Fruit fly (Drosophila melanogaster) whole organism: ENCODE data around the gene Mcm10.

Source experiments
- CG8478 ChIP-seq: fragments of >200 bp; optimal IDR thresholded peaks from 2 replicates; lab custom pipeline; 2018; ENCODE audit warnings: inconsistent platforms
- Dll ChIP-seq: fragments of >200 bp; optimal IDR thresholded peaks from 2 replicates; lab custom pipeline; 2017
- EcR ChIP-seq, 2 experiments: fragments of >200 bp; optimal IDR thresholded peaks; 2 replicates each; lab custom pipeline; 2017; ENCODE audit warnings: missing biosample characterization in 2 of 2, missing genetic modification characterization in 2 of 2, missing genetic modification reagents in 2 of 2
- pan ChIP-seq: fragments of >200 bp; optimal IDR thresholded peaks from 2 replicates; lab custom pipeline; 2017
- psq ChIP-seq: fragments of >200 bp; optimal IDR thresholded peaks from 2 replicates; lab custom pipeline; 2017
- usp ChIP-seq: fragments of >200 bp; optimal IDR thresholded peaks from 2 replicates; lab custom pipeline; 2017; ENCODE audit warnings: missing biosample characterization, missing genetic modification characterization, mixed read lengths

Mcm10 gene

dm6 chr2L:21221114-21221578 is 41.4 kb downstream of the Mcm10 start, which contains the start of gene CG8677:
Gene CG8677 (plus strand): TSS chr2L:21221312.
- TF ChIP-seq CG8478 (lab: Kevin White, UChicago) (no peak), psq (lab: Kevin White, UChicago) (no peak), EcR (GFP tag; optimal IDR thresholded peaks at IDR 0.05; lab: Kevin White, UChicago) (no peak)

dm6 chr2L:21221778-21222177 is 42.0 kb downstream of the Mcm10 start:
- TF ChIP-seq pan (lab: Kevin White, UChicago) = no peak
- TF ChIP-seq Dll (lab: Kevin White, UChicago) = no peak
- TF ChIP-seq usp (GFP tag; lab: Kevin White, UChicago) = no peak
- no peak for TF ChIP-seq CG8478 (lab: Kevin White, UChicago)
- no peak for TF ChIP-seq psq (lab: Kevin White, UChicago)
- TF ChIP-seq EcR (GFP tag; optimal IDR thresholded peaks at IDR 0.05; lab: Kevin White, UChicago) = no peak
